Worm (Caenorhabditis elegans): Measurements from ENCODE around the gene ttr-59.
"Not testable (repeated sequence)": the region's sequence is repeated elsewhere in the genome, so short reads cannot be mapped to it uniquely, and the experiment has no call there.

ttr-59 gene

ce11 chrX:7340394-7340793, 10.8 kb downstream of the ttr-59 start:
- TF ChIP-seq efl-1 (GFP tag; optimal IDR thresholded peaks at IDR 0.05) (peak; percentile 70), rcor-1 (GFP tag; IDR thresholded peaks at IDR 0.05) (0 out of 2 replicates have a peak, but pooled peaks have one; percentile 23), madf-3 (GFP tag; IDR thresholded peaks at IDR 0.05) (no peak), madf-8 (GFP tag; conservative IDR thresholded peaks at IDR 0.05) (peak; percentile 23; the same call in 1 of the 2 replicates), nhr-27 (tag; optimal IDR thresholded peaks at IDR 0.05) (no peak), dpl-1 (GFP tag; optimal IDR thresholded peaks at IDR 0.05) (peak; percentile 3), madf-6 (GFP tag; IDR thresholded peaks at IDR 0.05) (peak; percentile 63)

- TF ChIP-seq K12H6.12 (tag; optimal IDR thresholded peaks at IDR 0.05) (no peak), tlf-1 (GFP tag; optimal IDR thresholded peaks at IDR 0.05) (no peak), ZK185.1 (tag; optimal IDR thresholded peaks at IDR 0.05; ENCODE audit: poor library complexity, severe bottlenecking) (peak; percentile 16), nhr-80 (tag; optimal IDR thresholded peaks at IDR 0.05) (peak; percentile 99), Y56A3A.18 (GFP tag; IDR thresholded peaks at IDR 0.05) (no peak), ztf-22 (GFP tag; optimal IDR thresholded peaks at IDR 0.05) (peak; percentile 13), ceh-40 (GFP tag; IDR thresholded peaks at IDR 0.05) (no peak), lin-26 (GFP tag; IDR thresholded peaks at IDR 0.05) (no peak), madf-10 (tag; optimal IDR thresholded peaks at IDR 0.05) (no peak), cebp-1 (GFP tag; IDR thresholded peaks at IDR 0.05) (no peak), cebp-1 (tag; optimal IDR thresholded peaks at IDR 0.05) (peak; percentile 3), tbp1 (GFP tag; optimal IDR thresholded peaks at IDR 0.05) (peak; percentile 42), atf-7 (tag; optimal IDR thresholded peaks at IDR 0.05) (peak; percentile 32), ets-4 (GFP tag; optimal IDR thresholded peaks at IDR 0.05) (peak; percentile 59), let-607 (tag; optimal IDR thresholded peaks at IDR 0.05) (peak in 1 of 2 experiments; percentile 42)
These were observed 11.4 kb downstream of the ttr-59 start, which contains the start of gene C07D8.6 for ce11 chrX:7340915-7341559. Gene C07D8.6, plus strand, starts transcription at chrX:7341509.

- TF ChIP-seq nhr-80 (tag; optimal IDR thresholded peaks at IDR 0.05) (peak; percentile 19), Y95B8A.8 (GFP tag; IDR thresholded peaks at IDR 0.05) (no peak)
These were observed 13.6 kb downstream of the ttr-59 start for ce11 chrX:7343218-7343617.

- no peak for TF ChIP-seq attf-3 (GFP tag; conservative IDR thresholded peaks at IDR 0.05)
- TF ChIP-seq tbp1 (GFP tag; optimal IDR thresholded peaks at IDR 0.05): no peak
- no peak for TF ChIP-seq ceh-91 (GFP tag; IDR thresholded peaks at IDR 0.05)
- no peak for TF ChIP-seq F52B5.7 (tag; optimal IDR thresholded peaks at IDR 0.05)
These were observed 14.1 kb downstream of the ttr-59 start, which contains the start of gene C07D8.5 for ce11 chrX:7343747-7344146. Gene C07D8.5, plus strand, starts transcription at chrX:7344047.

- TF ChIP-seq T26A5.8 (tag; optimal IDR thresholded peaks at IDR 0.05); madf-6 (GFP tag; IDR thresholded peaks at IDR 0.05); ztf-25 (GFP tag; IDR thresholded peaks at IDR 0.05): not testable (repeated sequence)
These were observed 35.6 kb downstream of the ttr-59 start, which contains the start of gene C56G3.2 for ce11 chrX:7365267-7365666. Gene C56G3.2, plus strand, starts transcription at chrX:7365567.

- TF ChIP-seq B0019.2 (GFP tag; conservative IDR thresholded peaks at IDR 0.05) (no peak), cebp-1 (GFP tag; IDR thresholded peaks at IDR 0.05) (no peak), cebp-1 (tag; optimal IDR thresholded peaks at IDR 0.05) (no peak), ceh-58 (GFP tag; IDR thresholded peaks at IDR 0.05) (no peak), F57C9.4 (tag; optimal IDR thresholded peaks at IDR 0.05) (no peak), unc-130 (GFP tag; optimal IDR thresholded peaks at IDR 0.05) (no peak), ztf-3 (GFP tag; optimal IDR thresholded peaks at IDR 0.05) (no peak), cebp-2 (GFP tag; IDR thresholded peaks at IDR 0.05) (no peak), nhr-90 (tag; optimal IDR thresholded peaks at IDR 0.05) (no peak), nfyb-1 (GFP tag; IDR thresholded peaks at IDR 0.05) (no peak), ceh-100 (GFP tag; IDR thresholded peaks at IDR 0.05) (no peak), Y67H2A.10 (GFP tag; conservative IDR thresholded peaks at IDR 0.05) (no peak), lag-1 (GFP tag; IDR thresholded peaks at IDR 0.05) (no peak), F57A8.1 (GFP tag; optimal IDR thresholded peaks at IDR 0.05) (no peak), hmg-1.2 (GFP tag; IDR thresholded peaks at IDR 0.05) (no peak)
These were observed 40.2 kb downstream of the ttr-59 start for ce11 chrX:7369770-7370169.

All from whole organism, young adult.